Worm (Caenorhabditis elegans) whole organism, mixed stage, embryonic: Measurements from ENCODE around the gene ZK287.9.

Source experiments
- M03D4.4 ChIP-seq: sonication (generic microtip); optimal IDR thresholded peaks from 2 replicates; lab custom pipeline; 2017; ENCODE audit warnings: mild to moderate bottlenecking, missing genetic modification characterization, missing compliant biosample characterization
- blmp-1 ChIP-seq: fragments of 150-350 bp; optimal IDR thresholded peaks from 2 replicates; lab custom pipeline; 2014; ENCODE audit warnings: missing biosample characterization, missing genetic modification characterization
- ceh-43 ChIP-seq: fragments of 200-800 bp; sonication (Bioruptor generic); optimal IDR thresholded peaks from 2 replicates; lab custom pipeline; 2018; ENCODE audit warnings: mild to moderate bottlenecking, missing genetic modification characterization, moderate library complexity, missing compliant biosample characterization
- ceh-83 ChIP-seq: fragments of 200-800 bp; sonication (Bioruptor generic); optimal IDR thresholded peaks from 2 replicates; lab custom pipeline; 2018; ENCODE audit warnings: mild to moderate bottlenecking, missing genetic modification characterization, missing compliant biosample characterization
- ces-1 ChIP-seq: fragments of 150-350 bp; optimal IDR thresholded peaks from 2 replicates; lab custom pipeline; 2014; ENCODE audit warnings: missing biosample characterization, missing genetic modification reagents, missing genetic modification characterization
- cnd-1 ChIP-seq: fragments of 200-800 bp; sonication (Bioruptor generic); optimal IDR thresholded peaks from 2 replicates; lab custom pipeline; 2018; ENCODE audit warnings: mild to moderate bottlenecking, missing genetic modification characterization, missing compliant biosample characterization
- drap-1 ChIP-seq: fragments of 200-800 bp; sonication (Bioruptor generic); optimal IDR thresholded peaks from 3 replicates; lab custom pipeline; 2018; ENCODE audit warnings: mild to moderate bottlenecking, missing genetic modification characterization, missing compliant biosample characterization
- elt-1 ChIP-seq: sonication (generic microtip); optimal IDR thresholded peaks from 2 replicates; lab custom pipeline; 2017; ENCODE audit warnings: missing genetic modification characterization, mild to moderate bottlenecking, missing compliant biosample characterization, antibody characterized with exemption, moderate library complexity, borderline replicate concordance; ENCODE audit not compliant: insufficient read depth
- flh-1 ChIP-seq: fragments of 200-800 bp; sonication (Bioruptor generic); optimal IDR thresholded peaks from 2 replicates; lab custom pipeline; 2018; ENCODE audit warnings: mild to moderate bottlenecking, missing genetic modification characterization, moderate library complexity, missing compliant biosample characterization
- ham-2 ChIP-seq: fragments of 200-800 bp; sonication (Bioruptor generic); optimal IDR thresholded peaks from 2 replicates; lab custom pipeline; 2018; ENCODE audit warnings: mild to moderate bottlenecking, missing genetic modification characterization, missing compliant biosample characterization
- hlh-1 ChIP-seq: fragments of 150-350 bp; optimal IDR thresholded peaks from 2 replicates; lab custom pipeline; 2014; ENCODE audit warnings: missing biosample characterization, missing genetic modification reagents, missing genetic modification characterization
- lin-13 ChIP-seq: fragments of 150-350 bp; optimal IDR thresholded peaks from 2 replicates; lab custom pipeline; 2014; ENCODE audit warnings: missing biosample characterization, missing genetic modification characterization
- lin-32 ChIP-seq: fragments of 200-800 bp; sonication (Bioruptor generic); optimal IDR thresholded peaks from 2 replicates; lab custom pipeline; 2018; ENCODE audit warnings: mild to moderate bottlenecking, missing genetic modification characterization, missing compliant biosample characterization
- lsy-2 ChIP-seq: fragments of 150-350 bp; optimal IDR thresholded peaks from 2 replicates; lab custom pipeline; 2014; ENCODE audit warnings: missing biosample characterization, missing genetic modification characterization
- mab-5 ChIP-seq: fragments of 150-350 bp; optimal IDR thresholded peaks from 2 replicates; lab custom pipeline; 2014; ENCODE audit warnings: missing biosample characterization, missing genetic modification characterization
- mep-1 ChIP-seq: fragments of 150-350 bp; optimal IDR thresholded peaks from 2 replicates; lab custom pipeline; 2017; ENCODE audit warnings: missing biosample characterization, missing genetic modification reagents, missing genetic modification characterization, inconsistent platforms
- mls-2 ChIP-seq: sonication (generic microtip); optimal IDR thresholded peaks from 2 replicates; lab custom pipeline; 2016; ENCODE audit warnings: mild to moderate bottlenecking, missing genetic modification characterization, moderate library complexity, missing compliant biosample characterization
- nhr-12 ChIP-seq: fragments of 150-350 bp; optimal IDR thresholded peaks from 2 replicates; lab custom pipeline; 2014; ENCODE audit warnings: missing biosample characterization, missing genetic modification characterization
- nhr-237 ChIP-seq: fragments of 150-350 bp; optimal IDR thresholded peaks from 2 replicates; lab custom pipeline; 2014; ENCODE audit warnings: missing biosample characterization, missing genetic modification characterization
- nhr-28 ChIP-seq: fragments of 150-350 bp; optimal IDR thresholded peaks from 2 replicates; lab custom pipeline; 2014; ENCODE audit warnings: missing biosample characterization, missing genetic modification characterization
- nhr-76 ChIP-seq: sonication (generic microtip); optimal IDR thresholded peaks from 2 replicates; lab custom pipeline; 2017; ENCODE audit warnings: missing biosample characterization, missing genetic modification characterization
- sem-2 ChIP-seq: fragments of 200-800 bp; sonication (Bioruptor generic); optimal IDR thresholded peaks from 2 replicates; lab custom pipeline; 2018; ENCODE audit warnings: mild to moderate bottlenecking, missing genetic modification characterization, missing compliant biosample characterization
- snpc-4 ChIP-seq: fragments of 150-350 bp; optimal IDR thresholded peaks from 2 replicates; lab custom pipeline; 2014; ENCODE audit warnings: missing biosample characterization, missing genetic modification characterization
- sptf-1 ChIP-seq: sonication (generic microtip); optimal IDR thresholded peaks from 2 replicates; lab custom pipeline; 2017; ENCODE audit warnings: mild to moderate bottlenecking, missing genetic modification characterization, moderate library complexity, missing compliant biosample characterization
- unc-120 ChIP-seq: sonication (generic microtip); optimal IDR thresholded peaks from 2 replicates; lab custom pipeline; 2017; ENCODE audit warnings: missing genetic modification characterization, missing compliant biosample characterization; ENCODE audit not compliant: poor library complexity, severe bottlenecking
- unc-39 ChIP-seq: fragments of 150-350 bp; optimal IDR thresholded peaks from 2 replicates; lab custom pipeline; 2014; ENCODE audit warnings: missing biosample characterization, missing genetic modification characterization
- unc-62 ChIP-seq: fragments of 150-350 bp; optimal IDR thresholded peaks from 2 replicates; lab custom pipeline; 2014; ENCODE audit warnings: missing biosample characterization, missing genetic modification reagents, missing genetic modification characterization
- zip-8 ChIP-seq: fragments of 150-350 bp; optimal IDR thresholded peaks from 2 replicates; lab custom pipeline; 2014; ENCODE audit warnings: missing biosample characterization, missing genetic modification characterization
- ztf-11 ChIP-seq: fragments of 150-350 bp; optimal IDR thresholded peaks from 2 replicates; lab custom pipeline; 2014; ENCODE audit warnings: missing biosample characterization, missing genetic modification characterization

ZK287.9 gene

ce11 chrV:9633313-9633712 is 45.8 kb upstream of the ZK287.9 start, which contains the start of gene col-147:
Gene col-147, minus strand, starts transcription at chrV:9633338.
- no peak for TF ChIP-seq mep-1
- TF ChIP-seq nhr-28 (tag; lab: Kevin White, UChicago) = no peak
- no peak for TF ChIP-seq lin-32
- TF ChIP-seq ceh-83 (GFP tag; lab: Kevin White, UChicago) = no peak
- no peak for TF ChIP-seq hlh-1 (tag; lab: Kevin White, UChicago)
- TF ChIP-seq unc-62 (GFP tag; lab: Kevin White, UChicago) = no peak
- TF ChIP-seq M03D4.4 (tag; lab: Kevin White, UChicago) = no peak
- no peak for TF ChIP-seq cnd-1 (tag; lab: Kevin White, UChicago)
- no peak for TF ChIP-seq ham-2 (GFP tag; lab: Kevin White, UChicago)
- TF ChIP-seq nhr-12 (tag; lab: Kevin White, UChicago) = no peak
- TF ChIP-seq drap-1 (GFP tag; lab: Kevin White, UChicago) = no peak
- no peak for TF ChIP-seq mab-5 (tag; lab: Kevin White, UChicago)
- no peak for TF ChIP-seq sem-2 (GFP tag; lab: Kevin White, UChicago)
- no peak for TF ChIP-seq lin-13 (tag; lab: Kevin White, UChicago)

ce11 chrV:9645507-9645906 is 33.6 kb upstream of the ZK287.9 start, which contains the start of the genes atl-1 and hcp-2:
Gene atl-1, minus strand, starts transcription at chrV:9645595.
Gene hcp-2, plus strand, starts transcription at chrV:9645859.
- TF ChIP-seq ztf-11 (no peak), unc-120 (no peak), unc-62 (GFP tag; lab: Kevin White, UChicago) (no peak), nhr-12 (tag; lab: Kevin White, UChicago) (no peak), cnd-1 (tag; lab: Kevin White, UChicago) (no peak), snpc-4 (tag; lab: Kevin White, UChicago) (no peak), nhr-237 (no peak), mep-1 (no peak), unc-39 (no peak), ceh-83 (GFP tag; lab: Kevin White, UChicago) (no peak), ceh-43 (GFP tag; lab: Kevin White, UChicago) (no peak), flh-1 (GFP tag; lab: Kevin White, UChicago) (no peak), zip-8 (tag; lab: Kevin White, UChicago) (no peak)

DNA sequence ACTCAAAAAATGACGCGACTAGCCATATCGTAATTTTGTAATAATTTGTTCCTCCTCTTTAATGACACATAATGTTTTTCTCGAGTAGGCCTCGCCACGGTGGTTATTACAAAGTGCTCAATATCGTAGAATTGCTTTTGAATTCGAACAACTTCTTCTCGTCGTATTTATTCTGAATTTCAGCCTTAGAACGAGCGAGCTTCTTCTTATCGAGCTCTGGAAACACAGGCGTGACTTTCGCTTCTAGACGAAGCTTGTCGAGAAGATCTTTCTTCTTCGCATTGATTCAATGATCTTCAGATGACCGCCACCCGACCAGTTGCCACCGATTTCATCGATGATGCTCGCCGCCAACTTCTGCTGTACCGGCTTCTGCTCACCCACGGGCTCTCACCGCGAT is 27.9 kb upstream of the ZK287.9 start, which contains the start of gene T06E4.21:
Gene T06E4.21 (plus strand): TSS at position 301 of the 400 bp plus-strand sequence.
- no peak for TF ChIP-seq mab-5 (tag; lab: Kevin White, UChicago)
- TF ChIP-seq unc-39 = no peak
- TF ChIP-seq blmp-1 (tag; lab: Kevin White, UChicago) = no peak
- TF ChIP-seq elt-1 (tag; lab: Kevin White, UChicago) = no peak
- TF ChIP-seq ces-1 (GFP tag; lab: Kevin White, UChicago) = no peak
- TF ChIP-seq nhr-12 (tag; lab: Kevin White, UChicago) = no peak
- no peak for TF ChIP-seq lin-32
- TF ChIP-seq mls-2 (tag; lab: Kevin White, UChicago) = no peak
- no peak for TF ChIP-seq nhr-76 (tag; lab: Kevin White, UChicago)
- TF ChIP-seq ceh-83 (GFP tag; lab: Kevin White, UChicago) = no peak
- TF ChIP-seq drap-1 (GFP tag; lab: Kevin White, UChicago) = no peak
- TF ChIP-seq lin-13 (tag; lab: Kevin White, UChicago) = no peak
- no peak for TF ChIP-seq flh-1 (GFP tag; lab: Kevin White, UChicago)
- no peak for TF ChIP-seq M03D4.4 (tag; lab: Kevin White, UChicago)

- TF ChIP-seq lsy-2 (tag; lab: Kevin White, UChicago) = no peak
- TF ChIP-seq nhr-76 (tag; lab: Kevin White, UChicago) = no peak
- no peak for TF ChIP-seq nhr-28 (tag; lab: Kevin White, UChicago)
- no peak for TF ChIP-seq sptf-1 (tag; lab: Kevin White, UChicago)
- TF ChIP-seq lin-32 = no peak
- TF ChIP-seq sem-2 (GFP tag; lab: Kevin White, UChicago) = no peak
- TF ChIP-seq mab-5 (tag; lab: Kevin White, UChicago) = no peak
- TF ChIP-seq hlh-1 (tag; lab: Kevin White, UChicago) = no peak
- no peak for TF ChIP-seq M03D4.4 (tag; lab: Kevin White, UChicago)
- TF ChIP-seq snpc-4 (tag; lab: Kevin White, UChicago) = no peak
- no peak for TF ChIP-seq ham-2 (GFP tag; lab: Kevin White, UChicago)
Measured at ce11 chrV:9654154-9654805, 24.9 kb upstream of the ZK287.9 start, which contains the start of gene cyp-29A4. Gene cyp-29A4, plus strand, starts transcription at chrV:9654755.
